Worm (Caenorhabditis elegans): Measurements from ENCODE around the gene spin-2.

DNA sequence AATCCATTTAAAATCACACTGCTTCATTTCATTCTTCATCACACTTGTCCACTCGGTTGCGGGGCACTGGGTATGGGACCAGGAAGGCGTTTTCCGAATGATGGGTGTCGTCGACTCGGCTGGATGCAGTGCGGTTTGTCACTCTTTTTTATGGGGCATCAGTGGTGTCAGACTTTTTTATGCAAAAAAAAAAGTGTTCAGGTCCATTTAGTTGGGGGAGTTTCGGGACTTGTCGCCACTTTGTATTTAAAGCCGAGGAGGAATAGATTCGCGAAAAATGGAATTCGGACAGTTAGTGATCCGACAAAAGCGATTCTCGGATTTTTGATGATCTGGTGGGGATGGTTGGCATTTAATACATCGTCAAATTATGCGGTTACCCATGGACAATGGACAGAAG, 41.8 kb upstream of the spin-2 start:
- no peak for TF ChIP-seq ceh-36 (tag; optimal IDR thresholded peaks at IDR 0.05)
- no peak for TF ChIP-seq ama-1 (optimal IDR thresholded peaks at IDR 0.05)
